Worm (Caenorhabditis elegans): ENCODE results near the gene osm-5.
A peak's percentile ranks its signal among the peaks of the same experiment; 100 is the strongest.

osm-5 gene

ce11 chrX:2971542-2971988 lies 12.5 kb upstream of the osm-5 start (continued):
- TF ChIP-seq lin-40 (tag; optimal IDR thresholded peaks at IDR 0.05) (peak; percentile 86), madf-6 (GFP tag; IDR thresholded peaks at IDR 0.05) (no peak), F37B4.10 (GFP tag; IDR thresholded peaks at IDR 0.05) (no peak), hlh-12 (tag; optimal IDR thresholded peaks at IDR 0.05) (no peak), snpc-1.3 (tag; optimal IDR thresholded peaks at IDR 0.05; ENCODE audit: insufficient read depth) (no peak), atf-7 (tag; optimal IDR thresholded peaks at IDR 0.05) (peak; percentile 94), F49E8.2 (tag; optimal IDR thresholded peaks at IDR 0.05; ENCODE audit: insufficient read depth) (no peak), hmg-1.2 (GFP tag; IDR thresholded peaks at IDR 0.05) (peak; percentile 52; the same call in 1 of the 2 replicates), tbp1 (GFP tag; optimal IDR thresholded peaks at IDR 0.05) (peak; percentile 63), lag-1 (GFP tag; IDR thresholded peaks at IDR 0.05) (no peak; the same call in 1 of the 2 replicates), tbx-9 (tag; optimal IDR thresholded peaks at IDR 0.05; ENCODE audit: borderline replicate concordance) (no peak), nfya-2 (GFP tag; IDR thresholded peaks at IDR 0.05) (no peak), ceh-40 (GFP tag; IDR thresholded peaks at IDR 0.05) (no peak; the same call in 1 of the 2 replicates), nhr-120 (GFP tag; IDR thresholded peaks at IDR 0.05) (0 out of 2 replicates have a peak, but pooled peaks have one; percentile 80), F52B5.7 (tag; optimal IDR thresholded peaks at IDR 0.05) (peak; percentile 40), ceh-27 (GFP tag; optimal IDR thresholded peaks at IDR 0.05) (peak; percentile 75), ztf-6 (GFP tag; IDR thresholded peaks at IDR 0.05) (0 out of 2 replicates have a peak, but pooled peaks have one; percentile 9), athp-1 (tag; optimal IDR thresholded peaks at IDR 0.05) (peak; percentile 66), ztf-26 (tag; optimal IDR thresholded peaks at IDR 0.05) (peak; percentile 66), T07F8.4 (tag; optimal IDR thresholded peaks at IDR 0.05) (no peak), B0019.2 (GFP tag; conservative IDR thresholded peaks at IDR 0.05) (no peak), attf-3 (GFP tag; conservative IDR thresholded peaks at IDR 0.05) (no peak), tlf-1 (GFP tag; optimal IDR thresholded peaks at IDR 0.05) (peak; percentile 86), F57A8.1 (GFP tag; optimal IDR thresholded peaks at IDR 0.05) (no peak), F39B2.1 (GFP tag; IDR thresholded peaks at IDR 0.05) (no peak), chd-7 (tag; optimal IDR thresholded peaks at IDR 0.05) (peak; percentile 95), madf-3 (GFP tag; IDR thresholded peaks at IDR 0.05) (peak; percentile 87), xnd-1 (tag; optimal IDR thresholded peaks at IDR 0.05) (no peak), mcd-1 (GFP tag; IDR thresholded peaks at IDR 0.05) (peak; percentile 76), lin-26 (GFP tag; IDR thresholded peaks at IDR 0.05) (peak; percentile 80), nhr-90 (tag; optimal IDR thresholded peaks at IDR 0.05) (peak; percentile 76), ceh-100 (GFP tag; IDR thresholded peaks at IDR 0.05) (no peak), mel-28 (tag; optimal IDR thresholded peaks at IDR 0.05; ENCODE audit: borderline replicate concordance) (no peak), Y67H2A.10 (GFP tag; conservative IDR thresholded peaks at IDR 0.05) (peak; percentile 79), gei-17 (GFP tag; optimal IDR thresholded peaks at IDR 0.05) (peak; percentile 67), fkh-3 (tag; optimal IDR thresholded peaks at IDR 0.05) (no peak), lin-35 (GFP tag; optimal IDR thresholded peaks at IDR 0.05) (peak in 1 of 3 experiments; percentile 71), snpc-1.1 (tag; optimal IDR thresholded peaks at IDR 0.05; ENCODE audit: insufficient read depth) (no peak), ceh-91 (GFP tag; IDR thresholded peaks at IDR 0.05) (no peak; the same call in 1 of the 2 replicates), hlh-26 (GFP tag; conservative IDR thresholded peaks at IDR 0.05) (no peak), repo-1 (tag; optimal IDR thresholded peaks at IDR 0.05) (peak; percentile 3), cebp-1 (GFP tag; IDR thresholded peaks at IDR 0.05) (peak; percentile 62), cebp-1 (tag; optimal IDR thresholded peaks at IDR 0.05) (peak; percentile 92), T26A5.8 (tag; optimal IDR thresholded peaks at IDR 0.05) (no peak), K12H6.12 (tag; optimal IDR thresholded peaks at IDR 0.05) (peak; percentile 91), rec-8 (tag; optimal IDR thresholded peaks at IDR 0.05) (no peak), hmg-20 (GFP tag; IDR thresholded peaks at IDR 0.05) (no peak), hrde-1 (tag; optimal IDR thresholded peaks at IDR 0.05; ENCODE audit: borderline replicate concordance) (no peak)
